Fruit fly (Drosophila melanogaster) whole organism, embryonic: ENCODE measurements around the gene Ripalpha.

Experiments
- CG10565 ChIP-seq: fragments of 200-800 bp; sonication (Bioruptor generic); optimal IDR thresholded peaks from 3 replicates; lab custom pipeline; 2016; ENCODE audit warnings: missing biosample characterization, mild to moderate bottlenecking, missing genetic modification characterization
- CG13424 ChIP-seq: fragments of 200-800 bp; sonication (Bioruptor generic); optimal IDR thresholded peaks from 2 replicates; lab custom pipeline; 2019; ENCODE audit warnings: missing biosample characterization, mild to moderate bottlenecking, missing genetic modification characterization, moderate library complexity
- CG14710 ChIP-seq: fragments of 200-800 bp; sonication (Bioruptor generic); optimal IDR thresholded peaks from 3 replicates; lab custom pipeline; 2019; ENCODE audit warnings: missing biosample characterization, mild to moderate bottlenecking, missing genetic modification characterization, moderate library complexity
- CG30020 ChIP-seq: fragments of 200-800 bp; optimal IDR thresholded peaks from 2 replicates; lab custom pipeline; 2019; ENCODE audit warnings: missing biosample characterization, mild to moderate bottlenecking, missing genetic modification characterization, moderate library complexity
- CG32532 ChIP-seq: fragments of 200-800 bp; sonication (Bioruptor generic); IDR thresholded peaks from 2 replicates; pipeline ENCODE4 v1.3.6; 2022; ENCODE audit warnings: missing biosample characterization, missing genetic modification characterization
- CG34224 ChIP-seq: fragments of 200-800 bp; sonication (Bioruptor generic); IDR thresholded peaks from 3 replicates; pipeline ENCODE4 v1.3.6; 2022; ENCODE audit warnings: missing biosample characterization, missing genetic modification characterization; ENCODE audit not compliant: partially characterized antibody
- CG34376 ChIP-seq: fragments of 200-800 bp; sonication (Bioruptor generic); optimal IDR thresholded peaks from 2 replicates; lab custom pipeline; 2018; ENCODE audit warnings: missing biosample characterization, mild to moderate bottlenecking, missing genetic modification characterization
- CG4424 ChIP-seq: fragments of 200-800 bp; sonication (Bioruptor generic); optimal IDR thresholded peaks from 3 replicates; lab custom pipeline; 2016; ENCODE audit warnings: missing biosample characterization, missing genetic modification characterization
- CG4617 ChIP-seq: fragments of 200-800 bp; sonication (Bioruptor generic); optimal IDR thresholded peaks from 3 replicates; lab custom pipeline; 2016; ENCODE audit warnings: missing biosample characterization, missing genetic modification characterization, borderline replicate concordance
- CG5245 ChIP-seq: fragments of 200-800 bp; sonication (Bioruptor generic); optimal IDR thresholded peaks from 3 replicates; lab custom pipeline; 2016; ENCODE audit warnings: missing biosample characterization, missing genetic modification characterization
- CG7839 ChIP-seq: fragments of 200-800 bp; sonication (Bioruptor generic); optimal IDR thresholded peaks from 3 replicates; lab custom pipeline; 2018; ENCODE audit warnings: missing biosample characterization, mild to moderate bottlenecking, missing genetic modification characterization, moderate library complexity
- CG9797 ChIP-seq: fragments of 200-800 bp; sonication (Bioruptor generic); optimal IDR thresholded peaks from 3 replicates; lab custom pipeline; 2018; ENCODE audit warnings: missing biosample characterization, mild to moderate bottlenecking, missing genetic modification characterization
- Chrac-16 ChIP-seq: fragments of 200-800 bp; sonication (Bioruptor generic); optimal IDR thresholded peaks from 3 replicates; lab custom pipeline; 2016; ENCODE audit warnings: missing biosample characterization, missing genetic modification characterization
- D ChIP-seq, 2 experiments: fragments of 200-800 bp in 1 of 2; fragments of >200 bp in 1 of 2; sonication (Bioruptor generic) in 1 of 2; optimal IDR thresholded peaks; 2 replicates in 1 of 2; 3 replicates in 1 of 2; lab custom pipeline; 2017; ENCODE audit warnings: mild to moderate bottlenecking in 1 of 2, missing biosample characterization in 1 of 2, missing genetic modification characterization in 1 of 2, missing genetic modification reagents in 1 of 2
- Dp ChIP-seq: fragments of 200-800 bp; sonication (Bioruptor generic); optimal IDR thresholded peaks from 2 replicates; lab custom pipeline; 2018; ENCODE audit warnings: missing biosample characterization, mild to moderate bottlenecking, missing genetic modification characterization, moderate library complexity
- E2f2 ChIP-seq: fragments of 200-800 bp; sonication (Bioruptor generic); IDR thresholded peaks from 2 replicates; pipeline ENCODE4 v1.3.6; 2022; ENCODE audit warnings: missing biosample characterization, missing genetic modification characterization
- Ets65A ChIP-seq: fragments of 200-800 bp; sonication (Bioruptor generic); peaks from one replicate; lab custom pipeline; 2016; ENCODE audit warnings: missing biosample characterization, missing genetic modification characterization
- H2.0 ChIP-seq: fragments of 200-800 bp; sonication (Bioruptor generic); IDR thresholded peaks from 2 replicates; pipeline ENCODE4 v1.3.6; 2022; ENCODE audit warnings: missing biosample characterization, missing genetic modification characterization
- HLH3B ChIP-seq: fragments of 200-800 bp; sonication (Bioruptor generic); IDR thresholded peaks from 2 replicates; pipeline ENCODE4 v1.3.6; 2022; ENCODE audit warnings: missing biosample characterization, missing genetic modification characterization
- Hmr ChIP-seq: fragments of 200-800 bp; sonication (Bioruptor generic); optimal IDR thresholded peaks from 3 replicates; lab custom pipeline; 2017; ENCODE audit warnings: mild to moderate bottlenecking, missing biosample characterization, missing genetic modification reagents, missing genetic modification characterization
- Hmx ChIP-seq: fragments of 200-800 bp; sonication (Bioruptor generic); optimal IDR thresholded peaks from 2 replicates; lab custom pipeline; 2016; ENCODE audit warnings: missing biosample characterization, missing genetic modification characterization
- MESR4 ChIP-seq: fragments of 200-800 bp; sonication (Bioruptor generic); optimal IDR thresholded peaks from 2 replicates; lab custom pipeline; 2018; ENCODE audit warnings: missing biosample characterization, mild to moderate bottlenecking, missing genetic modification characterization, moderate library complexity
- Mad ChIP-seq: fragments of 200-800 bp; sonication (Bioruptor generic); optimal IDR thresholded peaks from 2 replicates; lab custom pipeline; 2016; ENCODE audit warnings: missing biosample characterization, missing genetic modification characterization
- NFAT ChIP-seq: fragments of 200-800 bp; sonication (Bioruptor generic); IDR thresholded peaks from 2 replicates; pipeline ENCODE4 v1.3.6; 2022; ENCODE audit warnings: missing biosample characterization, missing genetic modification characterization
- Trl ChIP-seq, 3 experiments: fragments of >200 bp in 2 of 3; fragments of 200-800 bp in 1 of 3; sonication (Bioruptor generic) in 1 of 3; optimal IDR thresholded peaks; 2 replicates in 1 of 3; 3 replicates in 2 of 3; lab custom pipeline; 2016 to 2017; ENCODE audit warnings: missing biosample characterization in 1 of 3, missing genetic modification characterization in 1 of 3
- Vsx1 ChIP-seq: fragments of 200-800 bp; sonication (Bioruptor generic); optimal IDR thresholded peaks from 2 replicates; lab custom pipeline; 2017; ENCODE audit warnings: missing biosample characterization, mild to moderate bottlenecking, missing genetic modification characterization, missing genetic modification reagents
- YL-1 ChIP-seq: fragments of 200-800 bp; sonication (Bioruptor generic); optimal IDR thresholded peaks from 3 replicates; lab custom pipeline; 2017; ENCODE audit warnings: missing biosample characterization, mild to moderate bottlenecking, missing genetic modification characterization
- ara ChIP-seq: fragments of 200-800 bp; sonication (Bioruptor generic); IDR thresholded peaks from 2 replicates; pipeline ENCODE4 v1.3.6; 2022; ENCODE audit warnings: missing biosample characterization, missing genetic modification characterization
- ato ChIP-seq: fragments of 200-800 bp; sonication (Bioruptor generic); IDR thresholded peaks from 2 replicates; pipeline ENCODE4 v1.3.6; 2022; ENCODE audit warnings: missing biosample characterization, missing genetic modification characterization; ENCODE audit not compliant: partially characterized antibody
- chif ChIP-seq, 2 experiments: fragments of 200-800 bp; sonication (Bioruptor generic); optimal IDR thresholded peaks; 3 replicates each; lab custom pipeline; 2016; ENCODE audit warnings: missing biosample characterization in 2 of 2, missing genetic modification characterization in 2 of 2
- chn ChIP-seq: fragments of 200-800 bp; sonication (Bioruptor generic); optimal IDR thresholded peaks from 2 replicates; lab custom pipeline; 2016; ENCODE audit warnings: missing biosample characterization, missing genetic modification characterization
- dati ChIP-seq: fragments of 200-800 bp; sonication (Bioruptor generic); IDR thresholded peaks from 2 replicates; pipeline ENCODE4 v1.3.6; 2022; ENCODE audit warnings: missing biosample characterization, missing genetic modification characterization
- eve ChIP-seq, 2 experiments: fragments of >200 bp; optimal IDR thresholded peaks; 2 replicates each; lab custom pipeline; 2017; ENCODE audit warnings: missing biosample characterization in 2 of 2, missing genetic modification characterization in 2 of 2
- fd102C ChIP-seq: fragments of 200-800 bp; sonication (Bioruptor generic); optimal IDR thresholded peaks from 2 replicates; lab custom pipeline; 2018; ENCODE audit warnings: missing biosample characterization, mild to moderate bottlenecking, missing genetic modification characterization, moderate library complexity
- fru ChIP-seq: fragments of >200 bp; optimal IDR thresholded peaks from 2 replicates; lab custom pipeline; 2017
- gcm ChIP-seq: fragments of 200-800 bp; sonication (Bioruptor generic); optimal IDR thresholded peaks from 2 replicates; lab custom pipeline; 2019; ENCODE audit warnings: missing biosample characterization, mild to moderate bottlenecking, missing genetic modification characterization, moderate library complexity
- gfzf ChIP-seq: fragments of 200-800 bp; sonication (Bioruptor generic); optimal IDR thresholded peaks from 2 replicates; lab custom pipeline; 2016; ENCODE audit warnings: missing biosample characterization, mild to moderate bottlenecking, missing genetic modification characterization, moderate library complexity
- gt ChIP-seq: fragments of 200-800 bp; sonication (Bioruptor generic); IDR thresholded peaks from 2 replicates; pipeline ENCODE4 v1.3.6; 2022; ENCODE audit warnings: missing biosample characterization, missing genetic modification characterization
- hb ChIP-seq: fragments of 200-800 bp; sonication (Bioruptor generic); IDR thresholded peaks from 3 replicates; pipeline ENCODE4 v1.3.6; 2022; ENCODE audit warnings: missing biosample characterization, missing genetic modification characterization; ENCODE audit not compliant: partially characterized antibody
- kah ChIP-seq: fragments of 200-800 bp; sonication (Bioruptor generic); optimal IDR thresholded peaks from 2 replicates; lab custom pipeline; 2018; ENCODE audit warnings: missing biosample characterization, mild to moderate bottlenecking, missing genetic modification characterization
- ken ChIP-seq: fragments of 200-800 bp; sonication (Bioruptor generic); IDR thresholded peaks from 3 replicates; pipeline ENCODE4 v1.3.6; 2022; ENCODE audit warnings: missing biosample characterization, missing genetic modification characterization
- klu ChIP-seq: fragments of 200-800 bp; sonication (Bioruptor generic); IDR thresholded peaks from 2 replicates; pipeline ENCODE4 v1.3.6; 2022; ENCODE audit warnings: missing biosample characterization, missing genetic modification characterization
- nmo ChIP-seq: fragments of 200-800 bp; sonication (Bioruptor generic); optimal IDR thresholded peaks from 2 replicates; lab custom pipeline; 2018; ENCODE audit warnings: missing biosample characterization, mild to moderate bottlenecking, missing genetic modification characterization, moderate library complexity
- nom ChIP-seq: fragments of 200-800 bp; sonication (Bioruptor generic); optimal IDR thresholded peaks from 2 replicates; lab custom pipeline; 2017; ENCODE audit warnings: missing biosample characterization, missing genetic modification characterization, mild to moderate bottlenecking, moderate library complexity, missing genetic modification reagents
- p53 ChIP-seq: fragments of 200-800 bp; sonication (Bioruptor generic); optimal IDR thresholded peaks from 2 replicates; lab custom pipeline; 2016; ENCODE audit warnings: missing biosample characterization, missing genetic modification characterization
- sd ChIP-seq: fragments of 200-800 bp; sonication (Bioruptor generic); optimal IDR thresholded peaks from 3 replicates; lab custom pipeline; 2018; ENCODE audit warnings: missing biosample characterization, mild to moderate bottlenecking, missing genetic modification characterization, moderate library complexity
- sna ChIP-seq: fragments of 200-800 bp; sonication (Bioruptor generic); IDR thresholded peaks from 2 replicates; pipeline ENCODE4 v1.3.6; 2022; ENCODE audit warnings: missing biosample characterization, missing genetic modification characterization; ENCODE audit not compliant: partially characterized antibody
- tx ChIP-seq: fragments of 200-800 bp; sonication (Bioruptor generic); optimal IDR thresholded peaks from 2 replicates; lab custom pipeline; 2016; ENCODE audit warnings: missing biosample characterization, missing genetic modification characterization
- yki ChIP-seq: fragments of >200 bp; optimal IDR thresholded peaks from 3 replicates; lab custom pipeline; 2018

The Ripalpha gene

dm6 chr2L:10222550-10223231 is 21.9 kb upstream of the Ripalpha start, which contains the start of gene Bcs1 (continued):
- TF ChIP-seq gcm (GFP tag; lab: Kevin White, UChicago), result no peak
- TF ChIP-seq Trl (optimal IDR thresholded peaks at IDR 0.05; lab: Kevin White, UChicago), result no peak
- TF ChIP-seq Trl (GFP tag; optimal IDR thresholded peaks at IDR 0.05; lab: Kevin White, UChicago), result no peak
- TF ChIP-seq Hmx (GFP tag; lab: Kevin White, UChicago), result no peak
- TF ChIP-seq CG4617 (GFP tag; lab: Kevin White, UChicago), result peak; percentile 8
- TF ChIP-seq Dp, result peak; percentile 26
- TF ChIP-seq CG9797 (GFP tag; lab: Kevin White, UChicago), result peak; percentile 45
- TF ChIP-seq YL-1 (GFP tag; lab: Kevin White, UChicago), result peak; percentile 26
- TF ChIP-seq eve (GFP tag; optimal IDR thresholded peaks at IDR 0.05; lab: Kevin White, UChicago), result peak in 1 of 2 experiments; percentile 69
- no peak for TF ChIP-seq p53 (GFP tag; lab: Kevin White, UChicago)
- peak; percentile 15 for TF ChIP-seq CG14710
- TF ChIP-seq ara (GFP tag; lab: Robert Waterston, UW), result no peak
- no peak for TF ChIP-seq yki
- TF ChIP-seq CG4424 (GFP tag; lab: Kevin White, UChicago), result no peak
- peak; percentile 57 for TF ChIP-seq gfzf (GFP tag; lab: Kevin White, UChicago)
- peak; percentile 91 for TF ChIP-seq kah (GFP tag; lab: Kevin White, UChicago)
- TF ChIP-seq CG30020 (tag; lab: Kevin White, UChicago), result peak; percentile 69
- peak; percentile 13 for TF ChIP-seq MESR4
- no peak for TF ChIP-seq Vsx1 (GFP tag; lab: Kevin White, UChicago)
- TF ChIP-seq sd, result peak; percentile 27
- no peak for TF ChIP-seq Chrac-16 (GFP tag; lab: Kevin White, UChicago)

- no peak for TF ChIP-seq Mad
- no peak; the same call in 1 of the 2 replicates for TF ChIP-seq ato
- peak; percentile 25; the same call in 1 of the 2 replicates for TF ChIP-seq E2f2 (GFP tag; lab: Robert Waterston, UW)
- TF ChIP-seq chif (GFP tag; optimal IDR thresholded peaks at IDR 0.05; lab: Kevin White, UChicago), result no peak
- no peak for TF ChIP-seq nmo
- no peak for TF ChIP-seq CG32532 (GFP tag; lab: Robert Waterston, UW)
- 0 out of 2 replicates have a peak, but pooled peaks have one; percentile 3 for TF ChIP-seq sna (GFP tag; lab: Robert Waterston, UW)
- TF ChIP-seq fd102C (GFP tag; lab: Kevin White, UChicago), result no peak
- TF ChIP-seq Ets65A (GFP tag; lab: Kevin White, UChicago), result no peak
- peak; percentile 5 for TF ChIP-seq nom (GFP tag; lab: Kevin White, UChicago)
- TF ChIP-seq fru (lab: Kevin White, UChicago), result no peak
- no peak for TF ChIP-seq tx (GFP tag; lab: Kevin White, UChicago)
- TF ChIP-seq hb, result peak; percentile 6; the same call in 2 of the 3 replicates
- no peak for TF ChIP-seq CG5245
- TF ChIP-seq Hmr (GFP tag; lab: Kevin White, UChicago), result no peak
- no peak for TF ChIP-seq CG10565
- TF ChIP-seq dati (GFP tag; lab: Robert Waterston, UW), result no peak
- TF ChIP-seq CG34376, result no peak
- TF ChIP-seq chn (GFP tag; lab: Kevin White, UChicago), result no peak
- TF ChIP-seq MESR4, result peak; percentile 58
- peak; percentile 43; the same call in 2 of the 3 replicates for TF ChIP-seq CG34224
- no peak for TF ChIP-seq ken (GFP tag; lab: Robert Waterston, UW)
- TF ChIP-seq CG13424 (tag; lab: Kevin White, UChicago), result no peak
- TF ChIP-seq D (optimal IDR thresholded peaks at IDR 0.05; lab: Kevin White, UChicago), result no peak
- TF ChIP-seq D (GFP tag; optimal IDR thresholded peaks at IDR 0.05; lab: Kevin White, UChicago), result no peak
- no peak for TF ChIP-seq HLH3B
- TF ChIP-seq CG7839 (tag; lab: Kevin White, UChicago), result no peak
- no peak for TF ChIP-seq H2.0
- TF ChIP-seq klu (GFP tag; lab: Robert Waterston, UW), result no peak
- no peak for TF ChIP-seq NFAT (GFP tag; lab: Robert Waterston, UW)
- TF ChIP-seq gt (GFP tag; lab: Robert Waterston, UW), result no peak
Measured at dm6 chr2L:10221387-10221705, 20.6 kb upstream of the Ripalpha start.
